Fruit fly (Drosophila melanogaster): ENCODE results near the gene sNPF.

The sNPF gene

DNA sequence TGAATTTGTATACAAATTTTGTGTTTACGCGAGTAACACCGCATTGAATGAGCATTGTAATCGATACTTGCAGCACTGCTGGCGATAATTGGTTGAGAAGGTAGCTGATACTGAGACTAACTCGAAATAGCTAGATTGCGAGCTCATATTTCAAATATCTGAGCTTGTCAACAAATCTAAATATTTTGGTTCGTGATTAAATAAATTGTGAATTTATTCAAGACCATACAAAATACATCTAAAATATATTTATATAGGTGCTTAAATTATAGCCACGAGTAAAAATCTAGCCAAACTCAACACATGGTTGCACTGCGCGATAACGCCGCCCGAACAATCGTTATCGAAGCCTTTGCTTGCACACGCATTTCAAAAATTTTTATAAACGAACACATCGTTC is 66.1 kb downstream of the sNPF start, which contains the start of the genes Taf13 and nesd (continued):
- TF ChIP-seq svp (GFP tag) (no peak), Hr38 (GFP tag; optimal IDR thresholded peaks at IDR 0.05) (no peak), CG1621 (tag; optimal IDR thresholded peaks at IDR 0.05) (no peak), Blimp-1 (GFP tag; optimal IDR thresholded peaks at IDR 0.05) (no peak), CG34406 (GFP tag; optimal IDR thresholded peaks at IDR 0.05) (no peak), pdm3 (GFP tag; optimal IDR thresholded peaks at IDR 0.05) (peak; percentile 1), CG6792 (GFP tag; optimal IDR thresholded peaks at IDR 0.05) (peak; percentile 19), Sox102F (GFP tag; optimal IDR thresholded peaks at IDR 0.05) (no peak), Ets96B (tag; optimal IDR thresholded peaks at IDR 0.05) (peak; percentile 10), CG6163 (GFP tag; IDR thresholded peaks at IDR 0.05) (no peak), eg (GFP tag; IDR thresholded peaks at IDR 0.05) (no peak), acj6 (GFP tag; optimal IDR thresholded peaks at IDR 0.05) (peak; percentile 1), fkh (GFP tag; optimal IDR thresholded peaks at IDR 0.05) (peak; percentile 66), CG8119 (GFP tag; IDR thresholded peaks at IDR 0.05) (no peak), Sox14 (GFP tag; optimal IDR thresholded peaks at IDR 0.05) (peak; percentile 47), dac (GFP tag; optimal IDR thresholded peaks at IDR 0.05) (no peak), vri (GFP tag; optimal IDR thresholded peaks at IDR 0.05) (no peak), CG8319 (GFP tag; optimal IDR thresholded peaks at IDR 0.05) (no peak), CG7368 (GFP tag; optimal IDR thresholded peaks at IDR 0.05) (no peak), Eip93F (GFP tag; optimal IDR thresholded peaks at IDR 0.05) (no peak), esn (GFP tag; optimal IDR thresholded peaks at IDR 0.05) (peak; percentile 65), ss (GFP tag; optimal IDR thresholded peaks at IDR 0.05) (peak in 1 of 2 experiments; percentile 42), Lpt (GFP tag; optimal IDR thresholded peaks at IDR 0.05) (no peak)

DNA sequence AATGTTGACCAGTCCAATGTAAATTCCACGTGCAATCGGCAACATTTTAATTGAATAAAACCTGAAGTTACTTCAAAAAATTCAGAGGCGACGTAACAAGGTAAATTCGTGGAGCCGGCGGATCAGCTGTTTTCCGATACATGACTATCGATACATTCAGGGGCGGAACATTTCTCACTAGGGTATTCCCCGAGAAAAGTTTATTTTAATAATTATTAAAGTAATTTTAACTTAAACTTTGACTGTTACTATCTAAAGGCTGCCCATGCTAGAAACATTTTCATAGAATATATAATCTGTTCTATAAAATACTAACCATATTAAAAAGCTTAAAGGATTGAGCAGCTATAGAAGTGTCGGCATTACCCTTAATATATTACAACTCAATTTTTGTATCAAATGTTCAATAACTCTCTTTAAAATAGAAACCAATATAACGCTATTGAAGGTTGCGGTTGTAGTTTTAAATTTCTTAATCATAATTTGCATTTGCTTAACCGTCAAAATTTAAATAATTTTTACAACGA is 69.5 kb downstream of the sNPF start, which contains the start of the genes mRpS18B and Kua:
Gene mRpS18B, minus strand, starts transcription at position 149 of the 527 bp plus-strand sequence.
Gene Kua, plus strand, starts transcription at position 477 of the 527 bp plus-strand sequence.
- TF ChIP-seq cyc (GFP tag; optimal IDR thresholded peaks at IDR 0.05) (peak; percentile 42), Met (GFP tag; optimal IDR thresholded peaks at IDR 0.05) (peak; percentile 29), dac (GFP tag; optimal IDR thresholded peaks at IDR 0.05) (no peak), CG1621 (tag; optimal IDR thresholded peaks at IDR 0.05) (no peak), Blimp-1 (GFP tag; optimal IDR thresholded peaks at IDR 0.05) (no peak), net (GFP tag; optimal IDR thresholded peaks at IDR 0.05) (no peak), Smox (GFP tag; optimal IDR thresholded peaks at IDR 0.05) (peak; percentile 43), CG15336 (GFP tag; IDR thresholded peaks at IDR 0.05) (0 out of 2 replicates have a peak, but pooled peaks have one; percentile 21), CG11294 (GFP tag; IDR thresholded peaks at IDR 0.05) (no peak), Sox102F (GFP tag; optimal IDR thresholded peaks at IDR 0.05) (no peak), salr (GFP tag; optimal IDR thresholded peaks at IDR 0.05) (no peak), svp (GFP tag) (no peak), CG31627 (GFP tag; optimal IDR thresholded peaks at IDR 0.05) (peak; percentile 15), Sox15 (GFP tag; optimal IDR thresholded peaks at IDR 0.05) (no peak), Ets96B (tag; optimal IDR thresholded peaks at IDR 0.05) (peak; percentile 26), esn (GFP tag; optimal IDR thresholded peaks at IDR 0.05) (peak; percentile 57), topi (GFP tag; optimal IDR thresholded peaks at IDR 0.05) (peak; percentile 23), CG9139 (GFP tag; optimal IDR thresholded peaks at IDR 0.05) (no peak), Hr38 (GFP tag; optimal IDR thresholded peaks at IDR 0.05) (no peak), CG6792 (GFP tag; optimal IDR thresholded peaks at IDR 0.05) (peak; percentile 13), pdm3 (GFP tag; optimal IDR thresholded peaks at IDR 0.05) (peak; percentile 39), dsx (GFP tag; optimal IDR thresholded peaks at IDR 0.05; ENCODE audit: poor library complexity, severe bottlenecking) (no peak), CG16779 (tag; optimal IDR thresholded peaks at IDR 0.05) (no peak), CG8632 (GFP tag; optimal IDR thresholded peaks at IDR 0.05) (peak; percentile 28), CG11902 (GFP tag; optimal IDR thresholded peaks at IDR 0.05) (peak; percentile 67), fd85E (GFP tag; optimal IDR thresholded peaks at IDR 0.05) (no peak), eg (GFP tag; IDR thresholded peaks at IDR 0.05) (peak; percentile 35; the same call in 1 of the 3 replicates), Lpt (GFP tag; optimal IDR thresholded peaks at IDR 0.05) (no peak), Gug (GFP tag; IDR thresholded peaks at IDR 0.05) (peak; percentile 15; the same call in 1 of the 2 replicates), Eip93F (GFP tag; optimal IDR thresholded peaks at IDR 0.05) (no peak), Ets21C (GFP tag; optimal IDR thresholded peaks at IDR 0.05) (no peak), fkh (GFP tag; optimal IDR thresholded peaks at IDR 0.05) (no peak), CG3919 (GFP tag; optimal IDR thresholded peaks at IDR 0.05) (peak; percentile 42), Hr39 (GFP tag; optimal IDR thresholded peaks at IDR 0.05) (peak; percentile 17), ss (GFP tag; optimal IDR thresholded peaks at IDR 0.05) (no peak), fd59A (GFP tag; optimal IDR thresholded peaks at IDR 0.05) (no peak), Eip75B (GFP tag; optimal IDR thresholded peaks at IDR 0.05) (no peak), Hr4 (GFP tag; optimal IDR thresholded peaks at IDR 0.05) (peak; percentile 49), CG6276 (GFP tag; optimal IDR thresholded peaks at IDR 0.05) (no peak), CG7368 (GFP tag; optimal IDR thresholded peaks at IDR 0.05) (no peak), CG8119 (GFP tag; IDR thresholded peaks at IDR 0.05) (peak; percentile 31; the same call in 1 of the 3 replicates), CG6163 (GFP tag; IDR thresholded peaks at IDR 0.05) (peak; percentile 66), acj6 (GFP tag; optimal IDR thresholded peaks at IDR 0.05) (peak; percentile 43)
